Fruit fly (Drosophila melanogaster) whole organism, embryonic: ENCODE results near the gene kairos.
A peak's percentile ranks its signal among the peaks of the same experiment; 100 is the strongest.

Source experiments
- Bgb ChIP-seq: fragments of 200-800 bp; sonication (Bioruptor generic); IDR thresholded peaks from 2 replicates; pipeline ENCODE4 v1.3.6; 2022; ENCODE audit warnings: missing biosample characterization, missing genetic modification characterization; ENCODE audit not compliant: partially characterized antibody
- CG10431 ChIP-seq: fragments of 200-800 bp; sonication (Bioruptor generic); optimal IDR thresholded peaks from 3 replicates; lab custom pipeline; 2018; ENCODE audit warnings: missing biosample characterization, mild to moderate bottlenecking, missing genetic modification characterization
- CG11398 ChIP-seq: fragments of 200-800 bp; sonication (Bioruptor generic); optimal IDR thresholded peaks from 2 replicates; lab custom pipeline; 2016; ENCODE audit warnings: missing biosample characterization, missing genetic modification characterization
- CG11695 ChIP-seq: fragments of 200-800 bp; sonication (Bioruptor generic); IDR thresholded peaks from 3 replicates; pipeline ENCODE4 v1.3.6; 2022; ENCODE audit warnings: missing biosample characterization, missing genetic modification characterization
- CG13123 ChIP-seq: fragments of 200-800 bp; sonication (Bioruptor generic); optimal IDR thresholded peaks from 2 replicates; lab custom pipeline; 2016; ENCODE audit warnings: missing biosample characterization, missing genetic modification characterization
- CG13624 ChIP-seq: fragments of 200-800 bp; sonication (Bioruptor generic); optimal IDR thresholded peaks from 2 replicates; lab custom pipeline; 2016; ENCODE audit warnings: missing biosample characterization, missing genetic modification characterization
- CG14050 ChIP-seq: fragments of 200-800 bp; sonication (Bioruptor generic); IDR thresholded peaks from 3 replicates; pipeline ENCODE4 v1.3.6; 2022; ENCODE audit warnings: missing biosample characterization, missing genetic modification characterization
- CG1647 ChIP-seq: fragments of 200-800 bp; sonication (Bioruptor generic); optimal IDR thresholded peaks from 3 replicates; lab custom pipeline; 2016; ENCODE audit warnings: missing biosample characterization, missing genetic modification characterization
- CG16813 ChIP-seq: fragments of 200-800 bp; sonication (Bioruptor generic); IDR thresholded peaks from 3 replicates; pipeline ENCODE4 v1.3.6; 2022; ENCODE audit warnings: missing biosample characterization, missing genetic modification characterization; ENCODE audit not compliant: partially characterized antibody
- CG16815 ChIP-seq: fragments of 200-800 bp; sonication (Bioruptor generic); optimal IDR thresholded peaks from 3 replicates; lab custom pipeline; 2017; ENCODE audit warnings: missing biosample characterization, mild to moderate bottlenecking, missing genetic modification characterization
- CG17829 ChIP-seq: fragments of 200-800 bp; optimal IDR thresholded peaks from 2 replicates; lab custom pipeline; 2019; ENCODE audit warnings: missing biosample characterization, mild to moderate bottlenecking, missing genetic modification characterization, moderate library complexity
- CG2129 ChIP-seq: fragments of 200-800 bp; sonication (Bioruptor generic); IDR thresholded peaks from 2 replicates; pipeline ENCODE4 v1.3.6; 2022; ENCODE audit warnings: missing biosample characterization, missing genetic modification characterization; ENCODE audit not compliant: partially characterized antibody
- CG4360 ChIP-seq: fragments of 200-800 bp; sonication (Bioruptor generic); IDR thresholded peaks from 2 replicates; pipeline ENCODE4 v1.3.6; 2022; ENCODE audit warnings: missing biosample characterization, missing genetic modification characterization
- CG6791 ChIP-seq: fragments of 200-800 bp; sonication (Bioruptor generic); IDR thresholded peaks from 3 replicates; pipeline ENCODE4 v1.3.6; 2022; ENCODE audit warnings: missing biosample characterization, missing genetic modification characterization; ENCODE audit not compliant: partially characterized antibody
- CG7271 ChIP-seq: fragments of 200-800 bp; sonication (Bioruptor generic); optimal IDR thresholded peaks from 2 replicates; lab custom pipeline; 2018; ENCODE audit warnings: missing biosample characterization, mild to moderate bottlenecking, missing genetic modification characterization, moderate library complexity
- CG7372 ChIP-seq: fragments of 200-800 bp; sonication (Bioruptor generic); IDR thresholded peaks from 2 replicates; pipeline ENCODE4 v1.3.6; 2022; ENCODE audit warnings: missing biosample characterization, missing genetic modification characterization
- CG7745 ChIP-seq: fragments of 200-800 bp; sonication (Bioruptor generic); optimal IDR thresholded peaks from 2 replicates; lab custom pipeline; 2018; ENCODE audit warnings: missing biosample characterization, mild to moderate bottlenecking, missing genetic modification characterization, moderate library complexity
- CG7786 ChIP-seq: fragments of 200-800 bp; sonication (Bioruptor generic); optimal IDR thresholded peaks from 2 replicates; lab custom pipeline; 2016; ENCODE audit warnings: missing biosample characterization, missing genetic modification characterization
- CG7839 ChIP-seq: fragments of 200-800 bp; sonication (Bioruptor generic); optimal IDR thresholded peaks from 3 replicates; lab custom pipeline; 2018; ENCODE audit warnings: missing biosample characterization, mild to moderate bottlenecking, missing genetic modification characterization, moderate library complexity
- CG9932 ChIP-seq: fragments of 200-800 bp; sonication (Bioruptor generic); IDR thresholded peaks from 2 replicates; pipeline ENCODE4 v1.3.6; 2022; ENCODE audit warnings: missing biosample characterization, missing genetic modification characterization
- CkIIα-i1 ChIP-seq: fragments of 200-800 bp; sonication (Bioruptor generic); IDR thresholded peaks from 2 replicates; pipeline ENCODE4 v1.3.6; 2022; ENCODE audit warnings: missing biosample characterization, missing genetic modification characterization
- D ChIP-seq, 2 experiments: fragments of 200-800 bp in 1 of 2; fragments of >200 bp in 1 of 2; sonication (Bioruptor generic) in 1 of 2; optimal IDR thresholded peaks; 2 replicates in 1 of 2; 3 replicates in 1 of 2; lab custom pipeline; 2017; ENCODE audit warnings: mild to moderate bottlenecking in 1 of 2, missing biosample characterization in 1 of 2, missing genetic modification characterization in 1 of 2, missing genetic modification reagents in 1 of 2
- Dref ChIP-seq: fragments of 200-800 bp; sonication (Bioruptor generic); IDR thresholded peaks from 2 replicates; pipeline ENCODE4 v1.3.6; 2022; ENCODE audit warnings: missing biosample characterization, missing genetic modification characterization
- HHEX ChIP-seq: fragments of 200-800 bp; sonication (Bioruptor generic); optimal IDR thresholded peaks from 3 replicates; lab custom pipeline; 2017; ENCODE audit warnings: missing biosample characterization, mild to moderate bottlenecking, missing genetic modification characterization, missing genetic modification reagents
- HLH3B ChIP-seq: fragments of 200-800 bp; sonication (Bioruptor generic); IDR thresholded peaks from 2 replicates; pipeline ENCODE4 v1.3.6; 2022; ENCODE audit warnings: missing biosample characterization, missing genetic modification characterization
- HLH54F ChIP-seq: fragments of 200-800 bp; sonication (Bioruptor generic); optimal IDR thresholded peaks from 3 replicates; lab custom pipeline; 2016; ENCODE audit warnings: missing biosample characterization, missing genetic modification characterization
- Hr39 ChIP-seq: fragments of >200 bp; optimal IDR thresholded peaks from 2 replicates; lab custom pipeline; 2017
- Mes4 ChIP-seq: fragments of 200-800 bp; sonication (Bioruptor generic); optimal IDR thresholded peaks from 2 replicates; lab custom pipeline; 2016; ENCODE audit warnings: missing biosample characterization, missing genetic modification characterization
- NFAT ChIP-seq: fragments of 200-800 bp; sonication (Bioruptor generic); IDR thresholded peaks from 2 replicates; pipeline ENCODE4 v1.3.6; 2022; ENCODE audit warnings: missing biosample characterization, missing genetic modification characterization
- PHDP ChIP-seq: fragments of 200-800 bp; sonication (Bioruptor generic); optimal IDR thresholded peaks from 3 replicates; lab custom pipeline; 2018; ENCODE audit warnings: missing biosample characterization, mild to moderate bottlenecking, missing genetic modification characterization, moderate library complexity
- Rx ChIP-seq: fragments of 200-800 bp; sonication (Bioruptor generic); IDR thresholded peaks from 2 replicates; pipeline ENCODE4 v1.3.6; 2022; ENCODE audit warnings: missing biosample characterization, missing genetic modification characterization
- Spps ChIP-seq: fragments of 200-800 bp; sonication (Bioruptor generic); optimal IDR thresholded peaks from 2 replicates; lab custom pipeline; 2018; ENCODE audit warnings: missing biosample characterization, mild to moderate bottlenecking, missing genetic modification characterization
- al ChIP-seq: fragments of 200-800 bp; sonication (Bioruptor generic); IDR thresholded peaks from 2 replicates; pipeline ENCODE4 v1.3.6; 2022; ENCODE audit warnings: missing biosample characterization, missing genetic modification characterization
- br ChIP-seq: fragments of >200 bp; optimal IDR thresholded peaks from 2 replicates; lab custom pipeline; 2017
- cad ChIP-seq: fragments of >200 bp; optimal IDR thresholded peaks from 2 replicates; lab custom pipeline; 2017; ENCODE audit warnings: missing biosample characterization, missing genetic modification characterization
- cas ChIP-seq: fragments of 200-800 bp; sonication (Bioruptor generic); IDR thresholded peaks from 2 replicates; pipeline ENCODE4 v1.3.6; 2022; ENCODE audit warnings: missing biosample characterization, missing genetic modification characterization
- caup ChIP-seq: fragments of 200-800 bp; sonication (Bioruptor generic); optimal IDR thresholded peaks from 3 replicates; lab custom pipeline; 2017; ENCODE audit warnings: missing biosample characterization, mild to moderate bottlenecking, missing genetic modification characterization, moderate library complexity; ENCODE audit not compliant: severe bottlenecking
- chn ChIP-seq: fragments of 200-800 bp; sonication (Bioruptor generic); optimal IDR thresholded peaks from 2 replicates; lab custom pipeline; 2016; ENCODE audit warnings: missing biosample characterization, missing genetic modification characterization
- cwo ChIP-seq: fragments of 200-800 bp; sonication (Bioruptor generic); optimal IDR thresholded peaks from 3 replicates; lab custom pipeline; 2017; ENCODE audit warnings: missing biosample characterization, missing genetic modification characterization, mild to moderate bottlenecking, moderate library complexity, missing genetic modification reagents
- esg ChIP-seq: fragments of 200-800 bp; sonication (Bioruptor generic); conservative IDR thresholded peaks from 2 replicates; pipeline ENCODE4 v1.3.6; 2022; ENCODE audit warnings: missing biosample characterization, missing genetic modification characterization
- hb ChIP-seq: fragments of 200-800 bp; sonication (Bioruptor generic); IDR thresholded peaks from 3 replicates; pipeline ENCODE4 v1.3.6; 2022; ENCODE audit warnings: missing biosample characterization, missing genetic modification characterization; ENCODE audit not compliant: partially characterized antibody
- oc ChIP-seq: fragments of 200-800 bp; sonication (Bioruptor generic); optimal IDR thresholded peaks from 2 replicates; lab custom pipeline; 2018; ENCODE audit warnings: missing biosample characterization, mild to moderate bottlenecking, missing genetic modification characterization, moderate library complexity
- pros ChIP-seq: fragments of 200-800 bp; sonication (Bioruptor generic); optimal IDR thresholded peaks from 3 replicates; lab custom pipeline; 2019; ENCODE audit warnings: missing biosample characterization, mild to moderate bottlenecking, missing genetic modification characterization, moderate library complexity
- ranshi ChIP-seq: fragments of 200-800 bp; sonication (Bioruptor generic); IDR thresholded peaks from 2 replicates; pipeline ENCODE4 v1.3.6; 2022; ENCODE audit warnings: missing biosample characterization, missing genetic modification characterization
- seq ChIP-seq: fragments of 200-800 bp; sonication (Bioruptor generic); IDR thresholded peaks from 2 replicates; pipeline ENCODE4 v1.3.6; 2022; ENCODE audit warnings: missing biosample characterization, missing genetic modification characterization
- sna ChIP-seq: fragments of 200-800 bp; sonication (Bioruptor generic); IDR thresholded peaks from 2 replicates; pipeline ENCODE4 v1.3.6; 2022; ENCODE audit warnings: missing biosample characterization, missing genetic modification characterization; ENCODE audit not compliant: partially characterized antibody
- sug ChIP-seq: fragments of 200-800 bp; optimal IDR thresholded peaks from 2 replicates; lab custom pipeline; 2019; ENCODE audit warnings: missing biosample characterization, mild to moderate bottlenecking, missing genetic modification characterization, moderate library complexity
- tio ChIP-seq: fragments of 200-800 bp; sonication (Bioruptor generic); optimal IDR thresholded peaks from 2 replicates; lab custom pipeline; 2017; ENCODE audit warnings: missing biosample characterization, missing genetic modification characterization, inconsistent platforms
- trem ChIP-seq: fragments of 200-800 bp; optimal IDR thresholded peaks from 3 replicates; lab custom pipeline; 2019; ENCODE audit warnings: missing biosample characterization, mild to moderate bottlenecking, missing genetic modification characterization, moderate library complexity

Gene kairos

dm6 chrX:18366851-18367649 is 11.1 kb upstream of the kairos start (continued):
- TF ChIP-seq PHDP, result peak; percentile 85
- TF ChIP-seq CkIIα-i1, result no peak
- TF ChIP-seq CG7372 (GFP tag; lab: Robert Waterston, UW), result peak; percentile 80
- TF ChIP-seq pros (GFP tag; lab: Kevin White, UChicago), result no peak
- peak; percentile 78 for TF ChIP-seq CG11695
- TF ChIP-seq HHEX (GFP tag; lab: Kevin White, UChicago), result peak; percentile 67
- TF ChIP-seq br, result no peak
- peak; percentile 68 for TF ChIP-seq cwo
- TF ChIP-seq chn, result peak; percentile 13
- peak; percentile 68 for TF ChIP-seq CG13624 (GFP tag; lab: Kevin White, UChicago)
- peak; percentile 90 for TF ChIP-seq CG9932 (GFP tag; lab: Robert Waterston, UW)
- TF ChIP-seq D (optimal IDR thresholded peaks at IDR 0.05; lab: Kevin White, UChicago), result no peak
- TF ChIP-seq D (GFP tag; optimal IDR thresholded peaks at IDR 0.05; lab: Kevin White, UChicago), result no peak
- TF ChIP-seq CG10431 (GFP tag; lab: Kevin White, UChicago), result no peak
- no peak for TF ChIP-seq cad
- no peak for TF ChIP-seq CG16813 (GFP tag; lab: Robert Waterston, UW)
- TF ChIP-seq NFAT, result peak; percentile 42; the same call in 1 of the 2 replicates
- peak; percentile 89 for TF ChIP-seq CG7839 (tag; lab: Kevin White, UChicago)
- peak; percentile 67 for TF ChIP-seq HLH54F
- peak; percentile 52; the same call in 1 of the 2 replicates for TF ChIP-seq HLH3B (GFP tag; lab: Robert Waterston, UW)
- TF ChIP-seq Mes4 (GFP tag; lab: Kevin White, UChicago), result no peak
- peak; percentile 19 for TF ChIP-seq trem (tag; lab: Kevin White, UChicago)
- TF ChIP-seq CG13123 (GFP tag; lab: Kevin White, UChicago), result no peak
- TF ChIP-seq CG4360 (GFP tag; lab: Robert Waterston, UW), result no peak
- no peak for TF ChIP-seq CG6791 (GFP tag; lab: Robert Waterston, UW)
- TF ChIP-seq caup (GFP tag; lab: Kevin White, UChicago), result peak; percentile 54
- peak; percentile 36 for TF ChIP-seq tio (GFP tag; lab: Kevin White, UChicago)
- TF ChIP-seq Dref (GFP tag; lab: Robert Waterston, UW), result no peak
- no peak for TF ChIP-seq CG2129
- peak; percentile 65 for TF ChIP-seq esg
- no peak for TF ChIP-seq CG7271 (tag; lab: Kevin White, UChicago)
- TF ChIP-seq cas (GFP tag; lab: Robert Waterston, UW), result peak; percentile 71
- peak; percentile 88 for TF ChIP-seq sug
- TF ChIP-seq sna (GFP tag; lab: Robert Waterston, UW), result no peak
- no peak for TF ChIP-seq Hr39 (lab: Kevin White, UChicago)
- TF ChIP-seq CG7786, result peak; percentile 79
- no peak for TF ChIP-seq hb
- TF ChIP-seq ranshi, result peak; percentile 62; the same call in 1 of the 2 replicates
- TF ChIP-seq seq (GFP tag; lab: Robert Waterston, UW), result peak; percentile 81
- TF ChIP-seq CG16815, result peak; percentile 54
- TF ChIP-seq CG14050 (GFP tag; lab: Robert Waterston, UW), result peak; percentile 57; the same call in 1 of the 3 replicates
- TF ChIP-seq Rx (GFP tag; lab: Robert Waterston, UW), result 0 out of 2 replicates have a peak, but pooled peaks have one; percentile 33
- TF ChIP-seq CG7745 (tag; lab: Kevin White, UChicago), result no peak
- TF ChIP-seq CG17829 (tag; lab: Kevin White, UChicago), result peak; percentile 40
- peak; percentile 62 for TF ChIP-seq CG1647 (GFP tag; lab: Kevin White, UChicago)
- TF ChIP-seq Spps, result peak; percentile 0
- TF ChIP-seq CG11398 (GFP tag; lab: Kevin White, UChicago), result no peak
- TF ChIP-seq oc, result peak; percentile 50
- no peak for TF ChIP-seq Bgb (GFP tag; lab: Robert Waterston, UW)
- peak; percentile 77 for TF ChIP-seq al (GFP tag; lab: Robert Waterston, UW)
